Fruit fly (Drosophila melanogaster) whole organism, embryonic: ENCODE data around the gene CG4291.

ENCODE experiments used
- Bdp1 ChIP-seq: fragments of 200-800 bp; sonication (Bioruptor generic); optimal IDR thresholded peaks from 3 replicates; lab custom pipeline; 2016; ENCODE audit warnings: missing biosample characterization, missing genetic modification characterization
- CG11398 ChIP-seq: fragments of 200-800 bp; sonication (Bioruptor generic); optimal IDR thresholded peaks from 2 replicates; lab custom pipeline; 2016; ENCODE audit warnings: missing biosample characterization, missing genetic modification characterization
- CG12104 ChIP-seq: fragments of 200-800 bp; sonication (Bioruptor generic); optimal IDR thresholded peaks from 3 replicates; lab custom pipeline; 2016; ENCODE audit warnings: missing biosample characterization, missing genetic modification characterization
- CG13424 ChIP-seq: fragments of 200-800 bp; sonication (Bioruptor generic); optimal IDR thresholded peaks from 2 replicates; lab custom pipeline; 2019; ENCODE audit warnings: missing biosample characterization, mild to moderate bottlenecking, missing genetic modification characterization, moderate library complexity
- CG13624 ChIP-seq: fragments of 200-800 bp; sonication (Bioruptor generic); optimal IDR thresholded peaks from 2 replicates; lab custom pipeline; 2016; ENCODE audit warnings: missing biosample characterization, missing genetic modification characterization
- CG16779 ChIP-seq: fragments of 200-800 bp; sonication (Bioruptor generic); IDR thresholded peaks from 2 replicates; pipeline ENCODE4 v1.3.6; 2022; ENCODE audit warnings: missing biosample characterization, missing genetic modification characterization
- CG17359 ChIP-seq: fragments of 200-800 bp; sonication (Bioruptor generic); optimal IDR thresholded peaks from 3 replicates; lab custom pipeline; 2018; ENCODE audit warnings: missing biosample characterization, mild to moderate bottlenecking, missing genetic modification characterization, moderate library complexity
- CG42726 ChIP-seq: fragments of 200-800 bp; sonication (Bioruptor generic); IDR thresholded peaks from 2 replicates; pipeline ENCODE4 v1.3.6; 2022; ENCODE audit warnings: missing biosample characterization, missing genetic modification characterization; ENCODE audit not compliant: partially characterized antibody
- CG4424 ChIP-seq: fragments of 200-800 bp; sonication (Bioruptor generic); optimal IDR thresholded peaks from 3 replicates; lab custom pipeline; 2016; ENCODE audit warnings: missing biosample characterization, missing genetic modification characterization
- CG4730 ChIP-seq: fragments of 200-800 bp; sonication (Bioruptor generic); IDR thresholded peaks from 2 replicates; pipeline ENCODE4 v1.3.6; 2022; ENCODE audit warnings: missing biosample characterization, missing genetic modification characterization
- CG4820 ChIP-seq: fragments of 200-800 bp; sonication (Bioruptor generic); optimal IDR thresholded peaks from 3 replicates; lab custom pipeline; 2016; ENCODE audit warnings: missing biosample characterization, missing genetic modification characterization
- CG6683 ChIP-seq: fragments of 200-800 bp; sonication (Bioruptor generic); optimal IDR thresholded peaks from 2 replicates; lab custom pipeline; 2017; ENCODE audit warnings: missing biosample characterization, mild to moderate bottlenecking, missing genetic modification characterization, missing genetic modification reagents
- CG8281 ChIP-seq: fragments of 200-800 bp; sonication (Bioruptor generic); optimal IDR thresholded peaks from 2 replicates; lab custom pipeline; 2018; ENCODE audit warnings: missing biosample characterization, mild to moderate bottlenecking, missing genetic modification characterization, moderate library complexity
- CG8290 ChIP-seq, 3 experiments: fragments of 200-800 bp; sonication (Bioruptor generic); optimal IDR thresholded peaks; 2 replicates each; lab custom pipeline; 2016 to 2019; ENCODE audit warnings: missing biosample characterization in 3 of 3, missing genetic modification characterization in 3 of 3, mild to moderate bottlenecking in 2 of 3, moderate library complexity in 1 of 3
- CG8944 ChIP-seq: fragments of 200-800 bp; sonication (Bioruptor generic); optimal IDR thresholded peaks from 3 replicates; lab custom pipeline; 2016; ENCODE audit warnings: missing biosample characterization, missing genetic modification characterization
- CG9817 ChIP-seq: fragments of 200-800 bp; sonication (Bioruptor generic); optimal IDR thresholded peaks from 2 replicates; lab custom pipeline; 2018; ENCODE audit warnings: missing biosample characterization, mild to moderate bottlenecking, missing genetic modification characterization, moderate library complexity
- Camta ChIP-seq: fragments of 200-800 bp; sonication (Bioruptor generic); optimal IDR thresholded peaks from 2 replicates; lab custom pipeline; 2016; ENCODE audit warnings: missing biosample characterization, missing genetic modification characterization
- Chrac-16 ChIP-seq: fragments of 200-800 bp; sonication (Bioruptor generic); optimal IDR thresholded peaks from 3 replicates; lab custom pipeline; 2016; ENCODE audit warnings: missing biosample characterization, missing genetic modification characterization
- CoRest ChIP-seq: fragments of 200-800 bp; sonication (Bioruptor generic); optimal IDR thresholded peaks from 3 replicates; lab custom pipeline; 2018; ENCODE audit warnings: missing biosample characterization, mild to moderate bottlenecking, missing genetic modification characterization, moderate library complexity
- CrebB ChIP-seq: fragments of 200-800 bp; sonication (Bioruptor generic); optimal IDR thresholded peaks from 3 replicates; lab custom pipeline; 2018; ENCODE audit warnings: missing biosample characterization, mild to moderate bottlenecking, missing genetic modification characterization
- Dref ChIP-seq: fragments of 200-800 bp; sonication (Bioruptor generic); IDR thresholded peaks from 2 replicates; pipeline ENCODE4 v1.3.6; 2022; ENCODE audit warnings: missing biosample characterization, missing genetic modification characterization
- H15 ChIP-seq: fragments of 200-800 bp; sonication (Bioruptor generic); IDR thresholded peaks from 3 replicates; pipeline ENCODE4 v1.3.6; 2022; ENCODE audit warnings: missing biosample characterization, missing genetic modification characterization
- Hr51 ChIP-seq, 2 experiments: fragments of 200-800 bp; sonication (Bioruptor generic); optimal IDR thresholded peaks; 2 replicates in 1 of 2; 3 replicates in 1 of 2; lab custom pipeline; 2016 to 2018; ENCODE audit warnings: missing biosample characterization in 2 of 2, missing genetic modification characterization in 2 of 2, mild to moderate bottlenecking in 1 of 2, moderate library complexity in 1 of 2
- Mad ChIP-seq: fragments of 200-800 bp; sonication (Bioruptor generic); optimal IDR thresholded peaks from 2 replicates; lab custom pipeline; 2016; ENCODE audit warnings: missing biosample characterization, missing genetic modification characterization
- NC2β ChIP-seq: fragments of 200-800 bp; sonication (Bioruptor generic); optimal IDR thresholded peaks from 2 replicates; lab custom pipeline; 2016; ENCODE audit warnings: missing biosample characterization, missing genetic modification characterization
- Opbp ChIP-seq: fragments of 200-800 bp; sonication (Bioruptor generic); IDR thresholded peaks from 3 replicates; pipeline ENCODE4 v1.3.6; 2022; ENCODE audit warnings: missing biosample characterization, missing genetic modification characterization; ENCODE audit not compliant: partially characterized antibody
- Side ChIP-seq: fragments of 200-800 bp; sonication (Bioruptor generic); optimal IDR thresholded peaks from 2 replicates; lab custom pipeline; 2016; ENCODE audit warnings: missing biosample characterization, missing genetic modification characterization
- ash1 ChIP-seq: fragments of 200-800 bp; sonication (Bioruptor generic); optimal IDR thresholded peaks from 2 replicates; lab custom pipeline; 2018; ENCODE audit warnings: missing biosample characterization, mild to moderate bottlenecking, missing genetic modification characterization
- bbx ChIP-seq: fragments of 200-800 bp; sonication (Bioruptor generic); IDR thresholded peaks from 2 replicates; pipeline ENCODE4 v1.3.6; 2022; ENCODE audit warnings: missing biosample characterization, missing genetic modification characterization; ENCODE audit not compliant: partially characterized antibody
- bsh ChIP-seq, 2 experiments: fragments of 200-800 bp; sonication (Bioruptor generic); optimal IDR thresholded peaks; 2 replicates each; lab custom pipeline; 2017 to 2018; ENCODE audit warnings: mild to moderate bottlenecking in 2 of 2, missing biosample characterization in 2 of 2, missing genetic modification characterization in 2 of 2, moderate library complexity in 1 of 2
- crol ChIP-seq: fragments of 200-800 bp; sonication (Bioruptor generic); IDR thresholded peaks from 2 replicates; pipeline ENCODE4 v1.3.6; 2022; ENCODE audit warnings: missing biosample characterization, missing genetic modification characterization
- cwo ChIP-seq: fragments of 200-800 bp; sonication (Bioruptor generic); optimal IDR thresholded peaks from 3 replicates; lab custom pipeline; 2017; ENCODE audit warnings: missing biosample characterization, missing genetic modification characterization, mild to moderate bottlenecking, moderate library complexity, missing genetic modification reagents
- dmrt99B ChIP-seq: fragments of 200-800 bp; sonication (Bioruptor generic); optimal IDR thresholded peaks from 2 replicates; lab custom pipeline; 2018; ENCODE audit warnings: missing biosample characterization, mild to moderate bottlenecking, missing genetic modification characterization, moderate library complexity
- ewg ChIP-seq: fragments of 200-800 bp; sonication (Bioruptor generic); optimal IDR thresholded peaks from 3 replicates; lab custom pipeline; 2017; ENCODE audit warnings: mild to moderate bottlenecking, missing biosample characterization, missing genetic modification reagents, missing genetic modification characterization
- gt ChIP-seq: fragments of 200-800 bp; sonication (Bioruptor generic); IDR thresholded peaks from 2 replicates; pipeline ENCODE4 v1.3.6; 2022; ENCODE audit warnings: missing biosample characterization, missing genetic modification characterization
- hb ChIP-seq: fragments of 200-800 bp; sonication (Bioruptor generic); IDR thresholded peaks from 3 replicates; pipeline ENCODE4 v1.3.6; 2022; ENCODE audit warnings: missing biosample characterization, missing genetic modification characterization; ENCODE audit not compliant: partially characterized antibody
- ken ChIP-seq: fragments of 200-800 bp; sonication (Bioruptor generic); IDR thresholded peaks from 3 replicates; pipeline ENCODE4 v1.3.6; 2022; ENCODE audit warnings: missing biosample characterization, missing genetic modification characterization
- luna ChIP-seq: fragments of 200-800 bp; sonication (Bioruptor generic); optimal IDR thresholded peaks from 2 replicates; lab custom pipeline; 2016; ENCODE audit warnings: missing biosample characterization, missing genetic modification characterization
- nerfin-1 ChIP-seq: fragments of 200-800 bp; sonication (Bioruptor generic); optimal IDR thresholded peaks from 3 replicates; lab custom pipeline; 2019; ENCODE audit warnings: missing biosample characterization, mild to moderate bottlenecking, missing genetic modification characterization, moderate library complexity
- oc ChIP-seq: fragments of 200-800 bp; sonication (Bioruptor generic); optimal IDR thresholded peaks from 2 replicates; lab custom pipeline; 2018; ENCODE audit warnings: missing biosample characterization, mild to moderate bottlenecking, missing genetic modification characterization, moderate library complexity
- otp ChIP-seq: fragments of 200-800 bp; sonication (Bioruptor generic); IDR thresholded peaks from 3 replicates; pipeline ENCODE4, ENCODE4 v1.3.6; 2022; ENCODE audit warnings: missing biosample characterization, missing genetic modification characterization
- peb ChIP-seq: fragments of 200-800 bp; sonication (Bioruptor generic); IDR thresholded peaks from 2 replicates; pipeline ENCODE4 v1.3.6; 2022; ENCODE audit warnings: missing biosample characterization, missing genetic modification characterization
- phol ChIP-seq: fragments of 200-800 bp; sonication (Bioruptor generic); optimal IDR thresholded peaks from 3 replicates; lab custom pipeline; 2018; ENCODE audit warnings: missing biosample characterization, mild to moderate bottlenecking, missing genetic modification characterization, moderate library complexity
- sens ChIP-seq: fragments of 200-800 bp; sonication (Bioruptor generic); peaks from one replicate; lab custom pipeline; 2016; ENCODE audit warnings: missing biosample characterization, missing genetic modification characterization
- sob ChIP-seq: fragments of 200-800 bp; sonication (Bioruptor generic); IDR thresholded peaks from 2 replicates; pipeline ENCODE4 v1.3.6; 2022; ENCODE audit warnings: missing biosample characterization, missing genetic modification characterization
- ttk ChIP-seq: fragments of 200-800 bp; sonication (Bioruptor generic); IDR thresholded peaks from 2 replicates; pipeline ENCODE4 v2.1.2; 2022; ENCODE audit warnings: missing biosample characterization, missing genetic modification characterization
- wor ChIP-seq: fragments of 200-800 bp; sonication (Bioruptor generic); IDR thresholded peaks from 2 replicates; pipeline ENCODE4 v1.3.6; 2022; ENCODE audit warnings: missing biosample characterization, missing genetic modification characterization

The CG4291 gene

DNA sequence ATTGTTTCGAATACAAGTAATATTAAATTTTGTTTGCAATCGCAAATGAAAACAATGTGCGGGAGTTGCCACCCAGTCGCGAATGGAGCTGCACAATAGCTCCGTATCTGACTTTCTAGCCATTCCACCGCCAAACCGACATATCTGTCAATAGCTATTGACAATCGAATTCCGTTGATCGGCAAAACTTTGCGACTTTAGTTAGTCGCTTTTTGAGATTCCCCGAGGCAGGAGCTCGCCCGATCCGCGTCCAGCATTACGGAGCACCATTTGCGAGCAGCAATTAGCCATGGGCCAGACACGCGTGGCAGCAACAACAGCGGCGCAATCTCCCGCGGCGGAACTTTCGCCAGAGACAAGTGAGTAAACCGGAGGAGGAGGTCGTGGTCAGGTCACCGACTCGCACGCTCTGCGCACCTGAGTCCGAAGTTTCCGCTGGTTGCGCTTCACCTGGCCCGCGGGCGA, at the start of gene CG4291, which contains the start of gene kraken (continued):
- peak; percentile 9 for TF ChIP-seq Side
- TF ChIP-seq CG42726 (GFP tag; lab: Robert Waterston, UW) = peak; percentile 64; the same call in 1 of the 2 replicates
- no peak for TF ChIP-seq CG11398 (GFP tag; lab: Kevin White, UChicago)
- TF ChIP-seq CG6683 (GFP tag; lab: Kevin White, UChicago) = no peak
- no peak for TF ChIP-seq CG12104
- no peak for TF ChIP-seq luna (GFP tag; lab: Kevin White, UChicago)
- TF ChIP-seq bbx (GFP tag; lab: Robert Waterston, UW) = peak; percentile 65
- TF ChIP-seq CG13424 = peak; percentile 68
- TF ChIP-seq CG13624 (GFP tag; lab: Kevin White, UChicago) = peak; percentile 71
- TF ChIP-seq phol (tag; lab: Kevin White, UChicago) = peak; percentile 52
- peak; percentile 54 for TF ChIP-seq cwo (GFP tag; lab: Kevin White, UChicago)
- TF ChIP-seq CG16779 (GFP tag; lab: Robert Waterston, UW) = peak; percentile 74
- TF ChIP-seq Chrac-16 (GFP tag; lab: Kevin White, UChicago) = peak; percentile 31
- peak; percentile 73 for TF ChIP-seq Dref (GFP tag; lab: Robert Waterston, UW)
- peak; percentile 63; the same call in 2 of the 3 replicates for TF ChIP-seq ken
- TF ChIP-seq crol = 0 out of 2 replicates have a peak, but pooled peaks have one; percentile 9
- TF ChIP-seq Hr51 (GFP tag; optimal IDR thresholded peaks at IDR 0.05; lab: Kevin White, UChicago) = peak; percentile 10 to 12
- TF ChIP-seq CG9817 = peak; percentile 60
- TF ChIP-seq peb = peak; percentile 6; the same call in 1 of the 2 replicates
- TF ChIP-seq ash1 (GFP tag; lab: Kevin White, UChicago) = peak; percentile 14
- no peak for TF ChIP-seq wor (GFP tag; lab: Robert Waterston, UW)
- TF ChIP-seq CrebB = peak; percentile 82
- peak; percentile 47; the same call in 1 of the 2 replicates for TF ChIP-seq ttk (GFP tag; lab: Robert Waterston, UW)

- TF ChIP-seq peb (peak; percentile 48; the same call in 1 of the 2 replicates), gt (GFP tag; lab: Robert Waterston, UW) (peak; percentile 23; the same call in 1 of the 2 replicates), nerfin-1 (tag; lab: Kevin White, UChicago) (peak; percentile 16), bsh (GFP tag; optimal IDR thresholded peaks at IDR 0.05; lab: Kevin White, UChicago) (peak in 1 of 2 experiments; percentile 62), Opbp (GFP tag; lab: Robert Waterston, UW) (peak; percentile 57; the same call in 1 of the 3 replicates), CG17359 (tag; lab: Kevin White, UChicago) (peak; percentile 53), Hr51 (GFP tag; optimal IDR thresholded peaks at IDR 0.05; lab: Kevin White, UChicago) (peak in 1 of 2 experiments; percentile 16), CG8944 (GFP tag; lab: Kevin White, UChicago) (peak; percentile 48), hb (GFP tag; lab: Robert Waterston, UW) (0 out of 3 replicates have a peak, but pooled peaks have one; percentile 34), H15 (0 out of 3 replicates have a peak, but pooled peaks have one; percentile 37), sens (GFP tag; lab: Kevin White, UChicago) (peak; percentile 89), dmrt99B (tag; lab: Kevin White, UChicago) (peak; percentile 36), Bdp1 (GFP tag; lab: Kevin White, UChicago) (peak; percentile 17), CG4424 (GFP tag; lab: Kevin White, UChicago) (peak; percentile 30), CG4820 (GFP tag; lab: Kevin White, UChicago) (peak; percentile 28), CG8281 (tag; lab: Kevin White, UChicago) (peak; percentile 94), ewg (GFP tag; lab: Kevin White, UChicago) (peak; percentile 11), sob (peak; percentile 55; the same call in 1 of the 2 replicates), CG4730 (GFP tag; lab: Robert Waterston, UW) (0 out of 2 replicates have a peak, but pooled peaks have one; percentile 28), CG42726 (GFP tag; lab: Robert Waterston, UW) (peak; percentile 52), CoRest (peak; percentile 20), CG8290 (GFP tag; optimal IDR thresholded peaks at IDR 0.05; lab: Kevin White, UChicago) (peak; percentile 25), CG8290 (tag; optimal IDR thresholded peaks at IDR 0.05; lab: Kevin White, UChicago) (peak in 1 of 2 experiments; percentile 36), NC2β (GFP tag; lab: Kevin White, UChicago) (peak; percentile 70), otp (GFP tag; lab: Robert Waterston, UW) (peak; percentile 64; the same call in 1 of the 3 replicates), phol (tag; lab: Kevin White, UChicago) (peak; percentile 17), oc (tag; lab: Kevin White, UChicago) (peak; percentile 27), Mad (GFP tag; lab: Kevin White, UChicago) (peak; percentile 20), Camta (peak; percentile 41)
Measured at dm6 chr2L:901363-901762, 48.8 kb upstream of the CG4291 start.
